Fruit fly (Drosophila melanogaster) whole organism, pupa: ENCODE results near the gene Mettl5.

Experiments
- CG14655 ChIP-seq: fragments of 200-800 bp; sonication (Bioruptor generic); optimal IDR thresholded peaks from 3 replicates; lab custom pipeline; 2017; ENCODE audit warnings: mild to moderate bottlenecking, missing biosample characterization, missing genetic modification reagents, missing genetic modification characterization
- CG17806 ChIP-seq: fragments of 200-800 bp; sonication (Bioruptor generic); optimal IDR thresholded peaks from 2 replicates; lab custom pipeline; 2018; ENCODE audit warnings: missing biosample characterization, mild to moderate bottlenecking, missing genetic modification characterization, moderate library complexity
- CG32121 ChIP-seq: fragments of 200-800 bp; sonication (Bioruptor generic); IDR thresholded peaks from 2 replicates; pipeline ENCODE4 v1.3.6; 2022; ENCODE audit warnings: missing biosample characterization, missing genetic modification characterization
- CG4496 ChIP-seq: fragments of 200-800 bp; sonication (Bioruptor generic); IDR thresholded peaks from 3 replicates; pipeline ENCODE4 v1.3.6; 2022; ENCODE audit warnings: missing biosample characterization, missing genetic modification characterization
- CG8159 ChIP-seq: fragments of 200-800 bp; sonication (Bioruptor generic); optimal IDR thresholded peaks from 3 replicates; lab custom pipeline; 2018; ENCODE audit warnings: missing biosample characterization, mild to moderate bottlenecking, missing genetic modification characterization, moderate library complexity
- CG9948 ChIP-seq: fragments of 200-800 bp; sonication (Bioruptor generic); optimal IDR thresholded peaks from 2 replicates; lab custom pipeline; 2018; ENCODE audit warnings: missing biosample characterization, mild to moderate bottlenecking, missing genetic modification characterization, moderate library complexity
- D1 ChIP-seq: fragments of 200-800 bp; sonication (Bioruptor generic); optimal IDR thresholded peaks from 2 replicates; lab custom pipeline; 2018; ENCODE audit warnings: missing biosample characterization, mild to moderate bottlenecking, missing genetic modification characterization, moderate library complexity
- EcR ChIP-seq: fragments of 200-800 bp; sonication (Bioruptor generic); optimal IDR thresholded peaks from 3 replicates; lab custom pipeline; 2019; ENCODE audit warnings: missing biosample characterization, missing genetic modification characterization, mild to moderate bottlenecking, moderate library complexity, missing genetic modification reagents
- Pif1A ChIP-seq: fragments of 200-800 bp; sonication (Bioruptor generic); optimal IDR thresholded peaks from 3 replicates; lab custom pipeline; 2016; ENCODE audit warnings: missing biosample characterization, missing genetic modification characterization
- Snoo ChIP-seq: fragments of 200-800 bp; sonication (Bioruptor generic); optimal IDR thresholded peaks from 3 replicates; lab custom pipeline; 2017; ENCODE audit warnings: missing biosample characterization, mild to moderate bottlenecking, missing genetic modification characterization, inconsistent platforms
- gl ChIP-seq: fragments of 200-800 bp; sonication (Bioruptor generic); optimal IDR thresholded peaks from 2 replicates; lab custom pipeline; 2018; ENCODE audit warnings: missing biosample characterization, mild to moderate bottlenecking, missing genetic modification characterization
- rn ChIP-seq: fragments of 200-800 bp; sonication (Bioruptor generic); IDR thresholded peaks from 2 replicates; pipeline ENCODE4 v1.3.6; 2022; ENCODE audit warnings: missing biosample characterization, missing genetic modification characterization

- TF ChIP-seq Pif1A: no peak
- no peak for TF ChIP-seq CG8159 (tag; lab: Kevin White, UChicago)
- TF ChIP-seq EcR (GFP tag; lab: Kevin White, UChicago): no peak
- no peak for TF ChIP-seq CG17806
- TF ChIP-seq CG4496: peak; percentile 47; the same call in 1 of the 3 replicates
- no peak for TF ChIP-seq CG9948 (tag; lab: Kevin White, UChicago)
- 0 out of 2 replicates have a peak, but pooled peaks have one; percentile 32 for TF ChIP-seq CG32121 (GFP tag; lab: Robert Waterston, UW)
- TF ChIP-seq CG14655 (GFP tag; lab: Kevin White, UChicago): no peak
- no peak for TF ChIP-seq Snoo
- TF ChIP-seq D1: no peak
- no peak for TF ChIP-seq gl (tag; lab: Kevin White, UChicago)
- no peak for TF ChIP-seq rn (GFP tag; lab: Robert Waterston, UW)
Measured at dm6 chr3L:19234922-19235702, 28.5 kb upstream of the Mettl5 start, which contains the start of gene fz2.
